Fruit fly (Drosophila melanogaster) whole organism, embryonic: ENCODE results near the gene CG8671.

Source experiments
- Adf1 ChIP-seq: fragments of 200-800 bp; sonication (Bioruptor generic); IDR thresholded peaks from 2 replicates; pipeline ENCODE4 v1.3.6; 2022; ENCODE audit warnings: missing biosample characterization, missing genetic modification characterization
- BEAF-32 ChIP-seq: fragments of 200-800 bp; sonication (Bioruptor generic); optimal IDR thresholded peaks from 3 replicates; lab custom pipeline; 2017; ENCODE audit warnings: missing biosample characterization, missing genetic modification characterization, mild to moderate bottlenecking, moderate library complexity, missing genetic modification reagents
- CG1024 ChIP-seq: fragments of 200-800 bp; sonication (Bioruptor generic); IDR thresholded peaks from 2 replicates; pipeline ENCODE4 v1.3.6; 2022; ENCODE audit warnings: missing biosample characterization, missing genetic modification characterization
- CG10267 ChIP-seq: fragments of 200-800 bp; sonication (Bioruptor generic); optimal IDR thresholded peaks from 2 replicates; lab custom pipeline; 2018; ENCODE audit warnings: missing biosample characterization, mild to moderate bottlenecking, missing genetic modification characterization, moderate library complexity
- CG10565 ChIP-seq: fragments of 200-800 bp; sonication (Bioruptor generic); optimal IDR thresholded peaks from 3 replicates; lab custom pipeline; 2016; ENCODE audit warnings: missing biosample characterization, mild to moderate bottlenecking, missing genetic modification characterization
- CG10654 ChIP-seq: fragments of 200-800 bp; sonication (Bioruptor generic); optimal IDR thresholded peaks from 2 replicates; lab custom pipeline; 2016; ENCODE audit warnings: missing biosample characterization, missing genetic modification characterization
- CG10959 ChIP-seq: fragments of 200-800 bp; sonication (Bioruptor generic); IDR thresholded peaks from 2 replicates; pipeline ENCODE4 v1.3.6; 2022; ENCODE audit warnings: missing biosample characterization, missing genetic modification characterization
- CG12219 ChIP-seq: fragments of 200-800 bp; sonication (Bioruptor generic); optimal IDR thresholded peaks from 3 replicates; lab custom pipeline; 2018; ENCODE audit warnings: missing biosample characterization, mild to moderate bottlenecking, missing genetic modification characterization
- CG18476 ChIP-seq: fragments of 200-800 bp; sonication (Bioruptor generic); optimal IDR thresholded peaks from 2 replicates; lab custom pipeline; 2016; ENCODE audit warnings: missing biosample characterization, mild to moderate bottlenecking, missing genetic modification characterization
- CG2199 ChIP-seq: fragments of 200-800 bp; sonication (Bioruptor generic); IDR thresholded peaks from 3 replicates; pipeline ENCODE4 v1.3.6; 2022; ENCODE audit warnings: missing biosample characterization, missing genetic modification characterization
- CG2678 ChIP-seq: fragments of 200-800 bp; sonication (Bioruptor generic); optimal IDR thresholded peaks from 3 replicates; lab custom pipeline; 2019; ENCODE audit warnings: missing biosample characterization, mild to moderate bottlenecking, missing genetic modification characterization, moderate library complexity
- CG3163 ChIP-seq: fragments of 200-800 bp; sonication (Bioruptor generic); optimal IDR thresholded peaks from 3 replicates; lab custom pipeline; 2016; ENCODE audit warnings: missing biosample characterization, missing genetic modification characterization
- CG32767 ChIP-seq: fragments of 200-800 bp; sonication (Bioruptor generic); IDR thresholded peaks from 2 replicates; pipeline ENCODE4 v1.3.6; 2022; ENCODE audit warnings: missing biosample characterization, missing genetic modification characterization
- CG33557 ChIP-seq: fragments of 200-800 bp; sonication (Bioruptor generic); optimal IDR thresholded peaks from 2 replicates; lab custom pipeline; 2019; ENCODE audit warnings: missing biosample characterization, mild to moderate bottlenecking, missing genetic modification characterization, moderate library complexity
- CG34422 ChIP-seq: fragments of 200-800 bp; sonication (Bioruptor generic); IDR thresholded peaks from 3 replicates; pipeline ENCODE4 v1.3.6; 2022; ENCODE audit warnings: missing biosample characterization, missing genetic modification characterization
- CG4424 ChIP-seq: fragments of 200-800 bp; sonication (Bioruptor generic); optimal IDR thresholded peaks from 3 replicates; lab custom pipeline; 2016; ENCODE audit warnings: missing biosample characterization, missing genetic modification characterization
- CG7745 ChIP-seq: fragments of 200-800 bp; sonication (Bioruptor generic); optimal IDR thresholded peaks from 2 replicates; lab custom pipeline; 2018; ENCODE audit warnings: missing biosample characterization, mild to moderate bottlenecking, missing genetic modification characterization, moderate library complexity
- CG7786 ChIP-seq: fragments of 200-800 bp; sonication (Bioruptor generic); optimal IDR thresholded peaks from 2 replicates; lab custom pipeline; 2016; ENCODE audit warnings: missing biosample characterization, missing genetic modification characterization
- Dip2 ChIP-seq: fragments of 200-800 bp; sonication (Bioruptor generic); IDR thresholded peaks from 2 replicates; pipeline ENCODE4 v1.3.6; 2022; ENCODE audit warnings: missing biosample characterization, missing genetic modification characterization
- Dip3 ChIP-seq: fragments of 200-800 bp; sonication (Bioruptor generic); optimal IDR thresholded peaks from 3 replicates; lab custom pipeline; 2016; ENCODE audit warnings: missing biosample characterization, missing genetic modification characterization
- Dll ChIP-seq: fragments of 200-800 bp; sonication (Bioruptor generic); IDR thresholded peaks from 4 replicates; pipeline ENCODE4 v1.3.6; 2022; ENCODE audit warnings: missing biosample characterization, missing genetic modification characterization; ENCODE audit not compliant: partially characterized antibody
- Elba2 ChIP-seq: fragments of 200-800 bp; sonication (Bioruptor generic); optimal IDR thresholded peaks from 3 replicates; lab custom pipeline; 2016; ENCODE audit warnings: missing biosample characterization, missing genetic modification characterization
- Ets65A ChIP-seq: fragments of 200-800 bp; sonication (Bioruptor generic); peaks from one replicate; lab custom pipeline; 2016; ENCODE audit warnings: missing biosample characterization, missing genetic modification characterization
- Hmr ChIP-seq: fragments of 200-800 bp; sonication (Bioruptor generic); optimal IDR thresholded peaks from 3 replicates; lab custom pipeline; 2017; ENCODE audit warnings: mild to moderate bottlenecking, missing biosample characterization, missing genetic modification reagents, missing genetic modification characterization
- Hr39 ChIP-seq: fragments of >200 bp; optimal IDR thresholded peaks from 2 replicates; lab custom pipeline; 2017
- Kr ChIP-seq: fragments of 200-800 bp; sonication (Bioruptor generic); optimal IDR thresholded peaks from 2 replicates; lab custom pipeline; 2017; ENCODE audit warnings: missing biosample characterization, mild to moderate bottlenecking, missing genetic modification characterization
- Lpt ChIP-seq: fragments of >200 bp; optimal IDR thresholded peaks from 2 replicates; lab custom pipeline; 2018; ENCODE audit warnings: missing biosample characterization, missing genetic modification characterization
- MESR4 ChIP-seq: fragments of 200-800 bp; sonication (Bioruptor generic); optimal IDR thresholded peaks from 2 replicates; lab custom pipeline; 2018; ENCODE audit warnings: missing biosample characterization, mild to moderate bottlenecking, missing genetic modification characterization, moderate library complexity
- NfI ChIP-seq: fragments of 200-800 bp; sonication (Bioruptor generic); optimal IDR thresholded peaks from 3 replicates; lab custom pipeline; 2018; ENCODE audit warnings: missing biosample characterization, mild to moderate bottlenecking, missing genetic modification characterization, moderate library complexity
- Rfx ChIP-seq: fragments of 200-800 bp; sonication (Bioruptor generic); IDR thresholded peaks from 2 replicates; pipeline ENCODE4 v1.3.6; 2022; ENCODE audit warnings: missing biosample characterization, missing genetic modification characterization
- Scr ChIP-seq: fragments of 200-800 bp; sonication (Bioruptor generic); IDR thresholded peaks from 2 replicates; pipeline ENCODE4 v1.3.6; 2022; ENCODE audit warnings: missing biosample characterization, missing genetic modification characterization; ENCODE audit not compliant: partially characterized antibody
- Sox100B ChIP-seq: fragments of 200-800 bp; sonication (Bioruptor generic); optimal IDR thresholded peaks from 3 replicates; lab custom pipeline; 2018; ENCODE audit warnings: missing biosample characterization, mild to moderate bottlenecking, missing genetic modification characterization
- TFAM ChIP-seq: fragments of 200-800 bp; sonication (Bioruptor generic); optimal IDR thresholded peaks from 2 replicates; lab custom pipeline; 2017; ENCODE audit warnings: missing biosample characterization, missing genetic modification characterization, inconsistent platforms
- Taf1 ChIP-seq: fragments of 200-800 bp; sonication (Bioruptor generic); IDR thresholded peaks from 2 replicates; pipeline ENCODE4 v1.3.6; 2022; ENCODE audit warnings: missing biosample characterization, missing genetic modification characterization
- Vsx1 ChIP-seq: fragments of 200-800 bp; sonication (Bioruptor generic); optimal IDR thresholded peaks from 2 replicates; lab custom pipeline; 2017; ENCODE audit warnings: missing biosample characterization, mild to moderate bottlenecking, missing genetic modification characterization, missing genetic modification reagents
- Xbp1 ChIP-seq: fragments of 200-800 bp; sonication (Bioruptor generic); optimal IDR thresholded peaks from 3 replicates; lab custom pipeline; 2016; ENCODE audit warnings: missing biosample characterization, mild to moderate bottlenecking, missing genetic modification characterization
- ara ChIP-seq: fragments of 200-800 bp; sonication (Bioruptor generic); IDR thresholded peaks from 2 replicates; pipeline ENCODE4 v1.3.6; 2022; ENCODE audit warnings: missing biosample characterization, missing genetic modification characterization
- bowl ChIP-seq: fragments of 200-800 bp; sonication (Bioruptor generic); IDR thresholded peaks from 2 replicates; pipeline ENCODE4 v1.3.6; 2022; ENCODE audit warnings: missing biosample characterization, missing genetic modification characterization
- chif ChIP-seq, 2 experiments: fragments of 200-800 bp; sonication (Bioruptor generic); optimal IDR thresholded peaks; 3 replicates each; lab custom pipeline; 2016; ENCODE audit warnings: missing biosample characterization in 2 of 2, missing genetic modification characterization in 2 of 2
- crp ChIP-seq, 2 experiments: fragments of 200-800 bp; sonication (Bioruptor generic); optimal IDR thresholded peaks; 2 replicates in 1 of 2; 3 replicates in 1 of 2; lab custom pipeline; 2017; ENCODE audit warnings: missing biosample characterization in 2 of 2, missing genetic modification characterization in 2 of 2, mild to moderate bottlenecking in 1 of 2, moderate library complexity in 1 of 2
- cwo ChIP-seq: fragments of 200-800 bp; sonication (Bioruptor generic); optimal IDR thresholded peaks from 3 replicates; lab custom pipeline; 2017; ENCODE audit warnings: missing biosample characterization, missing genetic modification characterization, mild to moderate bottlenecking, moderate library complexity, missing genetic modification reagents
- dysf ChIP-seq: fragments of 200-800 bp; sonication (Bioruptor generic); IDR thresholded peaks from 3 replicates; pipeline ENCODE4 v1.3.6; 2022; ENCODE audit warnings: missing biosample characterization, missing genetic modification characterization
- fd64A ChIP-seq: fragments of 200-800 bp; sonication (Bioruptor generic); optimal IDR thresholded peaks from 3 replicates; lab custom pipeline; 2018; ENCODE audit warnings: missing biosample characterization, mild to moderate bottlenecking, missing genetic modification characterization
- gcm ChIP-seq: fragments of 200-800 bp; sonication (Bioruptor generic); optimal IDR thresholded peaks from 2 replicates; lab custom pipeline; 2019; ENCODE audit warnings: missing biosample characterization, mild to moderate bottlenecking, missing genetic modification characterization, moderate library complexity
- gem ChIP-seq: fragments of 200-800 bp; sonication (Bioruptor generic); optimal IDR thresholded peaks from 2 replicates; lab custom pipeline; 2019; ENCODE audit warnings: missing biosample characterization, mild to moderate bottlenecking, missing genetic modification characterization, moderate library complexity
- lmd ChIP-seq: fragments of 200-800 bp; sonication (Bioruptor generic); IDR thresholded peaks from 2 replicates; pipeline ENCODE4 v1.3.6; 2022; ENCODE audit warnings: missing biosample characterization, missing genetic modification characterization
- mam ChIP-seq: fragments of 200-800 bp; sonication (Bioruptor generic); optimal IDR thresholded peaks from 3 replicates; lab custom pipeline; 2016; ENCODE audit warnings: missing biosample characterization, missing genetic modification characterization
- nau ChIP-seq: fragments of 200-800 bp; sonication (Bioruptor generic); optimal IDR thresholded peaks from 3 replicates; lab custom pipeline; 2017; ENCODE audit warnings: missing biosample characterization, mild to moderate bottlenecking, missing genetic modification characterization, missing genetic modification reagents
- peb ChIP-seq: fragments of 200-800 bp; sonication (Bioruptor generic); IDR thresholded peaks from 2 replicates; pipeline ENCODE4 v1.3.6; 2022; ENCODE audit warnings: missing biosample characterization, missing genetic modification characterization
- ranshi ChIP-seq: fragments of 200-800 bp; sonication (Bioruptor generic); IDR thresholded peaks from 2 replicates; pipeline ENCODE4 v1.3.6; 2022; ENCODE audit warnings: missing biosample characterization, missing genetic modification characterization
- tin ChIP-seq: fragments of 200-800 bp; sonication (Bioruptor generic); optimal IDR thresholded peaks from 3 replicates; lab custom pipeline; 2016; ENCODE audit warnings: missing biosample characterization, missing genetic modification characterization
- wdn ChIP-seq: fragments of 200-800 bp; sonication (Bioruptor generic); IDR thresholded peaks from 2 replicates; pipeline ENCODE4 v1.3.6; 2022; ENCODE audit warnings: missing biosample characterization, missing genetic modification characterization

CG8671 gene

dm6 chr2L:21221114-21221578 lies 41.6 kb upstream of the CG8671 start, which contains the start of gene CG8677 (continued):
- TF ChIP-seq CG18476 (GFP tag; lab: Kevin White, UChicago) (no peak), CG33557 (GFP tag; lab: Kevin White, UChicago) (no peak), NfI (no peak), BEAF-32 (GFP tag; lab: Kevin White, UChicago) (peak; percentile 48), Dip2 (GFP tag; lab: Robert Waterston, UW) (no peak), Adf1 (GFP tag; lab: Robert Waterston, UW) (no peak), Lpt (GFP tag; lab: Kevin White, UChicago) (no peak), Dll (GFP tag; lab: Robert Waterston, UW) (no peak), CG10654 (GFP tag; lab: Kevin White, UChicago) (no peak), CG12219 (no peak), peb (GFP tag; lab: Robert Waterston, UW) (no peak), CG7786 (no peak), Dip3 (GFP tag; lab: Kevin White, UChicago) (no peak), gem (tag; lab: Kevin White, UChicago) (no peak), Rfx (GFP tag; lab: Robert Waterston, UW) (peak; percentile 63), cwo (no peak), bowl (GFP tag; lab: Robert Waterston, UW) (no peak), Hmr (no peak), ara (GFP tag; lab: Robert Waterston, UW) (0 out of 2 replicates have a peak, but pooled peaks have one; percentile 13), wdn (GFP tag; lab: Robert Waterston, UW) (no peak), Ets65A (peak; percentile 63), dysf (no peak), CG10565 (GFP tag; lab: Kevin White, UChicago) (no peak), Taf1 (no peak), CG32767 (GFP tag; lab: Robert Waterston, UW) (peak; percentile 39), Kr (no peak), tin (no peak), CG10267 (tag; lab: Kevin White, UChicago) (no peak), MESR4 (GFP tag; lab: Kevin White, UChicago) (peak; percentile 93), CG1024 (GFP tag; lab: Robert Waterston, UW) (no peak), ranshi (GFP tag; lab: Robert Waterston, UW) (no peak), Vsx1 (GFP tag; lab: Kevin White, UChicago) (no peak), CG34422 (GFP tag; lab: Robert Waterston, UW) (peak; percentile 65; the same call in 2 of the 3 replicates), mam (GFP tag; lab: Kevin White, UChicago) (no peak), Elba2 (GFP tag; lab: Kevin White, UChicago) (peak; percentile 29), nau (GFP tag; lab: Kevin White, UChicago) (no peak), CG2199 (GFP tag; lab: Robert Waterston, UW) (peak; percentile 67; the same call in 1 of the 3 replicates), Scr (GFP tag; lab: Robert Waterston, UW) (no peak; the same call in 1 of the 2 replicates), crp (GFP tag; optimal IDR thresholded peaks at IDR 0.05; lab: Kevin White, UChicago) (peak in 1 of 2 experiments; percentile 5), CG10959 (GFP tag; lab: Robert Waterston, UW) (no peak), lmd (no peak), Xbp1 (GFP tag; lab: Kevin White, UChicago) (no peak), CG3163 (no peak), chif (GFP tag; optimal IDR thresholded peaks at IDR 0.05; lab: Kevin White, UChicago) (no peak), CG2678 (no peak), gcm (GFP tag; lab: Kevin White, UChicago) (no peak), CG4424 (GFP tag; lab: Kevin White, UChicago) (no peak), Sox100B (GFP tag; lab: Kevin White, UChicago) (no peak), Hr39 (lab: Kevin White, UChicago) (no peak), CG7745 (tag; lab: Kevin White, UChicago) (no peak), TFAM (GFP tag; lab: Kevin White, UChicago) (no peak), fd64A (GFP tag; lab: Kevin White, UChicago) (no peak)
